Fruit fly (Drosophila melanogaster): ENCODE results near the gene CG32485.

The CG32485 gene

dm6 chr3L:3035769-3036583, 14.1 kb upstream of the CG32485 start (continued):
- TF ChIP-seq CG2712 (tag; optimal IDR thresholded peaks at IDR 0.05): peak; percentile 88
- peak; percentile 54 for TF ChIP-seq Mad (GFP tag; optimal IDR thresholded peaks at IDR 0.05)
- no peak for TF ChIP-seq z (GFP tag; IDR thresholded peaks at IDR 0.05)
- no peak for TF ChIP-seq nerfin-2 (GFP tag; IDR thresholded peaks at IDR 0.05; ENCODE audit: partially characterized antibody)
- no peak for TF ChIP-seq pan (optimal IDR thresholded peaks at IDR 0.05)
- peak in 1 of 2 experiments; percentile 71 for TF ChIP-seq pan (GFP tag; optimal IDR thresholded peaks at IDR 0.05 in 1 of 2, IDR thresholded peaks at IDR 0.05 in 1 of 2)
- no peak for TF ChIP-seq vnd (GFP tag; IDR thresholded peaks at IDR 0.05; ENCODE audit: partially characterized antibody)
- TF ChIP-seq crc (GFP tag; optimal IDR thresholded peaks at IDR 0.05): peak; percentile 79
- TF ChIP-seq trh (GFP tag; optimal IDR thresholded peaks at IDR 0.05): peak; percentile 38
- peak; percentile 33 for TF ChIP-seq CG8944 (GFP tag; optimal IDR thresholded peaks at IDR 0.05)
- peak; percentile 85 for TF ChIP-seq nerfin-1 (tag; optimal IDR thresholded peaks at IDR 0.05)
- TF ChIP-seq Hr39 (optimal IDR thresholded peaks at IDR 0.05): no peak
- 0 out of 2 replicates have a peak, but pooled peaks have one; percentile 27 for TF ChIP-seq ssp (GFP tag; IDR thresholded peaks at IDR 0.05)
- TF ChIP-seq Mrtf (GFP tag; IDR thresholded peaks at IDR 0.05): 0 out of 3 replicates have a peak, but pooled peaks have one; percentile 43
- TF ChIP-seq CG6791 (GFP tag; IDR thresholded peaks at IDR 0.05; ENCODE audit: partially characterized antibody): no peak
- peak; percentile 64; the same call in 1 of the 3 replicates for TF ChIP-seq CG2889 (GFP tag; IDR thresholded peaks at IDR 0.05)
- TF ChIP-seq Six4 (GFP tag; optimal IDR thresholded peaks at IDR 0.05): peak; percentile 62
- peak; percentile 23; the same call in 1 of the 2 replicates for TF ChIP-seq MBD-R2 (GFP tag; IDR thresholded peaks at IDR 0.05)
- TF ChIP-seq CG4328 (GFP tag; optimal IDR thresholded peaks at IDR 0.05): peak; percentile 87
- TF ChIP-seq gem (tag; optimal IDR thresholded peaks at IDR 0.05): peak; percentile 92
- TF ChIP-seq CG4730 (GFP tag; IDR thresholded peaks at IDR 0.05): peak; percentile 64
- peak; percentile 70 for TF ChIP-seq E2f2 (GFP tag; IDR thresholded peaks at IDR 0.05)
- no peak for TF ChIP-seq ham (GFP tag; IDR thresholded peaks at IDR 0.05)
- peak; percentile 88 for TF ChIP-seq CG15011 (GFP tag; optimal IDR thresholded peaks at IDR 0.05)
- TF ChIP-seq CG16863 (GFP tag; optimal IDR thresholded peaks at IDR 0.05): peak; percentile 62
- TF ChIP-seq yki (optimal IDR thresholded peaks at IDR 0.05): peak; percentile 19
- peak; percentile 59 for TF ChIP-seq trem (tag; optimal IDR thresholded peaks at IDR 0.05)
- peak; percentile 54 for TF ChIP-seq chn (GFP tag; optimal IDR thresholded peaks at IDR 0.05)
- peak; percentile 88 for TF ChIP-seq Sox100B (GFP tag; optimal IDR thresholded peaks at IDR 0.05)
- TF ChIP-seq sob (GFP tag; IDR thresholded peaks at IDR 0.05): peak; percentile 69; the same call in 1 of the 2 replicates
- TF ChIP-seq inv (GFP tag; IDR thresholded peaks at IDR 0.05; ENCODE audit: partially characterized antibody): no peak
- TF ChIP-seq mld (GFP tag; IDR thresholded peaks at IDR 0.05; ENCODE audit: partially characterized antibody): no peak
- TF ChIP-seq E2f1 (GFP tag; IDR thresholded peaks at IDR 0.05): peak; percentile 55; the same call in 1 of the 2 replicates
- no peak for TF ChIP-seq emc (GFP tag; optimal IDR thresholded peaks at IDR 0.05)
- TF ChIP-seq slbo (GFP tag; IDR thresholded peaks at IDR 0.05): peak; percentile 77
- peak; percentile 66 for TF ChIP-seq CG3407 (GFP tag; optimal IDR thresholded peaks at IDR 0.05)
- TF ChIP-seq CG10147 (GFP tag; optimal IDR thresholded peaks at IDR 0.05): peak; percentile 90
- TF ChIP-seq sisA (GFP tag; IDR thresholded peaks at IDR 0.05): peak; percentile 51; the same call in 1 of the 2 replicates
- TF ChIP-seq CG9215 (GFP tag; IDR thresholded peaks at IDR 0.05): peak; percentile 43; the same call in 1 of the 2 replicates
- TF ChIP-seq dmrt11E (tag; optimal IDR thresholded peaks at IDR 0.05): peak; percentile 87
- peak; percentile 57 for TF ChIP-seq CG17186 (GFP tag; optimal IDR thresholded peaks at IDR 0.05)
- peak; percentile 84 for TF ChIP-seq gsb-n (tag; optimal IDR thresholded peaks at IDR 0.05)
- peak; percentile 63 for TF ChIP-seq sima (GFP tag; optimal IDR thresholded peaks at IDR 0.05)
- peak; percentile 91 for TF ChIP-seq CG34376 (GFP tag; optimal IDR thresholded peaks at IDR 0.05)
- TF ChIP-seq gfzf (GFP tag; optimal IDR thresholded peaks at IDR 0.05): no peak
- TF ChIP-seq btn (GFP tag; optimal IDR thresholded peaks at IDR 0.05): peak; percentile 44
- TF ChIP-seq CG31365 (tag; optimal IDR thresholded peaks at IDR 0.05): peak; percentile 56
- TF ChIP-seq CG17829 (tag; optimal IDR thresholded peaks at IDR 0.05): peak; percentile 87
- TF ChIP-seq Sin3A (optimal IDR thresholded peaks at IDR 0.05): no peak
- no peak for TF ChIP-seq MESR4 (GFP tag; optimal IDR thresholded peaks at IDR 0.05)

Data from whole organism, embryonic.